Fruit fly (Drosophila melanogaster) whole organism: Measurements from ENCODE around the gene Ir75a.

Source experiments
- CG8478 ChIP-seq: fragments of >200 bp; optimal IDR thresholded peaks from 2 replicates; lab custom pipeline; 2018; ENCODE audit warnings: inconsistent platforms
- Dll ChIP-seq: fragments of >200 bp; optimal IDR thresholded peaks from 2 replicates; lab custom pipeline; 2017
- pan ChIP-seq: fragments of >200 bp; optimal IDR thresholded peaks from 2 replicates; lab custom pipeline; 2017
- psq ChIP-seq: fragments of >200 bp; optimal IDR thresholded peaks from 2 replicates; lab custom pipeline; 2017

DNA sequence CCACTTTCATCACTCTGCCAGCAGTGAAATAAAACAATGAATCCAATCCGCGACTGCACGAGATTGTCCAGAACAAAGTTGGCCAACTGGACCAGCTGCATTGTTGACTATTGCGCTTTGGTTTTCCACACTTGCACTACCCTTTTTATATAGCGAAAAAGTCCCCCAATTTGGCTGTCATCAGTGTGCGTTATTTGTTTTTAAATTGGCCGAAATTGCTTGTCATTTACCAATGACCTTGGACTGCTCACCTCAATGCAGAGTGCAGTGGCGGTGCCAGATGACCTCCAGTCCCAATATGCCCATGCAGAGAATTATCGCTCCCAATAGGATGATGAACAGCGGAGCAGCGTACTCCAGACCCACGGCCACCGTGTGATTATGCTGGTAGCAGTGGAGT lies at the start of gene Ir75a:
- no peak for TF ChIP-seq Dll (lab: Kevin White, UChicago)
- no peak for TF ChIP-seq CG8478 (lab: Kevin White, UChicago)
- TF ChIP-seq pan = no peak
- TF ChIP-seq psq (lab: Kevin White, UChicago) = no peak
